Worm (Caenorhabditis elegans) whole organism, early embryonic: ENCODE measurements around the gene srz-102.

Experiments
- ama-1 ChIP-seq: fragments of 150-350 bp; optimal IDR thresholded peaks from 2 replicates; lab custom pipeline; 2014
- flt-1 ChIP-seq: fragments of 200-800 bp; sonication (Bioruptor generic); IDR thresholded peaks from 2 replicates; pipeline ENCODE4 v1.3.6; 2022; ENCODE audit warnings: missing genetic modification characterization, missing compliant biosample characterization
- scrt-1 ChIP-seq: fragments of 200-800 bp; sonication (Bioruptor generic); IDR thresholded peaks from 2 replicates; pipeline ENCODE4 v1.3.6; 2022; ENCODE audit warnings: missing genetic modification characterization, missing compliant biosample characterization
- sea-1 ChIP-seq: fragments of 200-800 bp; sonication (Bioruptor generic); conservative IDR thresholded peaks from 2 replicates; pipeline ENCODE4 v1.3.6; 2022; ENCODE audit warnings: missing genetic modification characterization, missing compliant biosample characterization
- tra-4 ChIP-seq: sonication (generic microtip); optimal IDR thresholded peaks from 2 replicates; lab custom pipeline; 2017; ENCODE audit warnings: missing genetic modification characterization, missing compliant biosample characterization

- no peak for TF ChIP-seq scrt-1
- TF ChIP-seq ama-1 (lab: Kevin White, UChicago), result no peak
- TF ChIP-seq tra-4 (tag; lab: Kevin White, UChicago), result no peak
- no peak for TF ChIP-seq sea-1 (GFP tag; lab: Robert Waterston, UW)
- TF ChIP-seq flt-1 (GFP tag; lab: Robert Waterston, UW), result no peak
Measured at ce11 chrV:16674399-16674798, 12.9 kb upstream of the srz-102 start.
